Fruit fly (Drosophila melanogaster) Kc167 (cell line): Measurements from ENCODE around the gene senju.

Source experiments
- Myc ChIP-seq: fragments of >200 bp; optimal IDR thresholded peaks from 2 replicates; lab custom pipeline; 2017; ENCODE audit warnings: missing external identifiers
- Sin3A ChIP-seq: fragments of >200 bp; optimal IDR thresholded peaks from 2 replicates; lab custom pipeline; 2018; ENCODE audit warnings: missing external identifiers
- h ChIP-seq: fragments of >200 bp; optimal IDR thresholded peaks from 3 replicates; lab custom pipeline; 2018; ENCODE audit warnings: missing external identifiers
- insv ChIP-seq: fragments of >200 bp; optimal IDR thresholded peaks from 3 replicates; lab custom pipeline; 2018; ENCODE audit warnings: missing external identifiers
- psq ChIP-seq: fragments of >200 bp; optimal IDR thresholded peaks from 2 replicates; lab custom pipeline; 2017; ENCODE audit warnings: missing external identifiers
- ttk ChIP-seq: sonication (Bioruptor generic); optimal IDR thresholded peaks from 2 replicates; lab custom pipeline; 2017; ENCODE audit warnings: missing external identifiers

senju gene

DNA sequence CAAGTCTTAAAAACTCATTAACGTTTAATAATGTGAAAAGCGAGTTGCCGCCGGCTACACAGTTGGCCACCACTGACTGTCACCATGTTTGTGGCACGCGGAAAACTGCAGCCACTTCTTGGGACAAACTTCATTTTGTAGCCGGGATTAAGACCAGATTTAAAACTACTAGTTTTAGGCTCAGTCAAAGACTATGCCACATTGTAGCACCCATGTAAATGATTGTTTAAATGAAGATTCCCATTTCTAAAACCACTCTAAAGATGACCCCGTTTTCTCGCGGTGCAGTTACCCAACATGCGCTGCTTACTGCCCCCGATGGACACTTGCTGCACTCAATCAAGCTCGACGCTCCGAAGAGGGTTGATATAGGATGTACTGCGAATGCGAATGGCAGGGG, 37.7 kb downstream of the senju start:
- no peak for TF ChIP-seq Sin3A (lab: Kevin White, UChicago)
- TF ChIP-seq psq (lab: Kevin White, UChicago), result no peak
- TF ChIP-seq insv (lab: Kevin White, UChicago), result no peak
- TF ChIP-seq ttk, result no peak
- TF ChIP-seq Myc (lab: Kevin White, UChicago), result no peak
- no peak for TF ChIP-seq h (lab: Kevin White, UChicago)

DNA sequence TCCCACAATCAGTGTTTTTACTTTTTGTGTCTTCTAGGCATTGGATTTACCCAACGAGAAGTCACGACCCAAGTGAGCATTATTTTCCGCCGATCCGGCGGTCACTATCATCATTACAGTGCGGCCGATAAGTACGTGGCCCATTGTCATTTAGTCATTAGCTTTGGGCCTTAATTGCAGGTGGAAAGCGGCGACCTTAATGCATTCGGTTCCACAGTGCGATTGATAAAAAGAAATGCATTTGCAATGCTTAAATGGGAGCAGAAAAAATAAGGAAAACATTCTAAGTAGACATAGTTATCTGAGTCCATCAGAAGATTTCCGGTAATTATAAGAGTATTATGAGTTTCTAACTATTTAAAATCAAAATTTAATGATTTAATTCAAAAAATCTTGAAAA, 39.5 kb downstream of the senju start:
- no peak for TF ChIP-seq Sin3A (lab: Kevin White, UChicago)
- TF ChIP-seq h (lab: Kevin White, UChicago), result no peak
- TF ChIP-seq insv (lab: Kevin White, UChicago), result no peak
- TF ChIP-seq psq (lab: Kevin White, UChicago), result no peak
- TF ChIP-seq ttk, result no peak
- no peak for TF ChIP-seq Myc (lab: Kevin White, UChicago)

DNA sequence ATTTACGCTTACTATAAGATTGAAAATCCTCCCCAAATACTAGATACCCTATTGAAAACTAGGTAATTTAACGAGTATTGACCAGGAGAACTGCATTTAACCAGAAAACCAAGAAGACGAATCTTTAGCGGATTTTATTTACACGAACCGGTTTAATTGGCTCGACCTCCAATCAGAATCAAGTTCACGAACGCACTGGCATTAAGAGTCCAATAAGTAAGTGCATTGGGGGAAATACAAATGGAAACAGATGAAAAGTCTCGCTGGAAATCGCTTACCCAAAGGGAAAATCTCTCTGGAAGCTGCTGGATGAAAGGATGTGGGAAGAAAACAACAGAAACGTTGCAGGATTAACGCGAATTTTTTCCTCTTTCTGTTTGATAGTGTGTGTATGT, 40.0 kb downstream of the senju start:
- TF ChIP-seq Myc (lab: Kevin White, UChicago) (no peak), ttk (no peak), psq (lab: Kevin White, UChicago) (no peak), insv (lab: Kevin White, UChicago) (no peak), Sin3A (lab: Kevin White, UChicago) (no peak), h (lab: Kevin White, UChicago) (no peak)

DNA sequence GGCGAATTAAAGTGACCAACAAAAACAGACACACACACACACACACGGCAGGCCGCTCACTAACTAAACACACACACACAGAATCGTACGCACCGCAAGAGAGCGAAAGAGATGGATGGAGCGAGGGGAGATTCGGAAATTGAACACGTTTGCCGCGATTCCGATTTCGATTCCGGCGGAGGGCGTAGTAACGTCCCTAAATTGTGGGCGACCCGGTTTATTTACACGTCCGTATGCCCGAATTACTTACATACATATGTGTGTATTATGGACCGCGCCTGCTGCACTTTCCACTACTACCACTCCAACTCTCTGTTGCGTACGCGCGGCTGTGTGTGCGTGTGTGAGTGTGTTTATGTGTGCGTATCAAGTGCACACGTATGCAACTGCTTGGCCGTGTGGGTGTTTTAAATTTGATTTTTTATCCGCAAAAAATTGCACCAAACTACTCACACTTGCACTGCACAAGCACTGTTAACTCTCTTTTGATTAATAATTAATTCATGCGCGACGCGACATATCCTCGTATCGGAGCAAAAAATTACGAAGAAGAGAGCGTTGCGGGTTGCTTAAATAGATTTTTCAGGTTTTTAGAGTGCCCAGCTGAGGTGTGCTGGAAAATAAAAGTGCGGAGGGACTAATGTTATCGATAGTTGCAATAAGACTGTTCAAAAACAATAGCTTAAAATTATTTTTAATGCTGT, 40.5 kb downstream of the senju start, which contains the start of gene Pgant5:
TSS of gene Pgant5 (minus strand) at position 601 of the 704 bp plus-strand sequence.
- TF ChIP-seq h (lab: Kevin White, UChicago) (no peak), Sin3A (lab: Kevin White, UChicago) (no peak), psq (lab: Kevin White, UChicago) (no peak), ttk (no peak), Myc (lab: Kevin White, UChicago) (no peak), insv (lab: Kevin White, UChicago) (no peak)

DNA sequence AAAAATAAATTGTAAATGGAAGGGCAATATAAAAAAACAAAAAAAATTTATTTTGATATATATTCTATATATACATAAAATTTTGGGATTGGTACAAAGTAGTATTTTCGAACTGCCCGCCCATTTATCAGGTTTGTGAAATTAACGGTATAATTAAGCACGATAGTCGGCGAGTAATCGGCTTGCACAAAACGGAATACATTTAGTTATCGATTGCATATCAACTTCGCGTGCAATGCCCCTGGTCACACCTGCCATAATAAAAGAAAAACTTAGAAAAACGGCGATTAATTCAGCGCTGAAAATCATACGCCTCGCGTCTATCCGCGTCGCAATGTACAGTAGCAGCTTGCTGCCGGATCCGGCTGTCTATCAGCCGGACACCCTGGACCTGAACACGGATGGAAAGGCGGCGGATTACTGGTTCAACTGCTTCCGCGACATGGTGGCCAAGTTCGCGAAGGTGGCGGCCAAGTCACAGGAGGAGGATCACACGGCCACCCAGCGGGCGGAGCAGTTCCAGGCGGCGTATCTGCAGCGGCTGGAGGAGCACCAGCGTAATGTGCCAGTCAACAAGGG, 41.2 kb downstream of the senju start, which contains the start of gene CG5828:
TSS of gene CG5828 (plus strand) at position 205 of the 579 bp plus-strand sequence.
- no peak for TF ChIP-seq ttk

DNA sequence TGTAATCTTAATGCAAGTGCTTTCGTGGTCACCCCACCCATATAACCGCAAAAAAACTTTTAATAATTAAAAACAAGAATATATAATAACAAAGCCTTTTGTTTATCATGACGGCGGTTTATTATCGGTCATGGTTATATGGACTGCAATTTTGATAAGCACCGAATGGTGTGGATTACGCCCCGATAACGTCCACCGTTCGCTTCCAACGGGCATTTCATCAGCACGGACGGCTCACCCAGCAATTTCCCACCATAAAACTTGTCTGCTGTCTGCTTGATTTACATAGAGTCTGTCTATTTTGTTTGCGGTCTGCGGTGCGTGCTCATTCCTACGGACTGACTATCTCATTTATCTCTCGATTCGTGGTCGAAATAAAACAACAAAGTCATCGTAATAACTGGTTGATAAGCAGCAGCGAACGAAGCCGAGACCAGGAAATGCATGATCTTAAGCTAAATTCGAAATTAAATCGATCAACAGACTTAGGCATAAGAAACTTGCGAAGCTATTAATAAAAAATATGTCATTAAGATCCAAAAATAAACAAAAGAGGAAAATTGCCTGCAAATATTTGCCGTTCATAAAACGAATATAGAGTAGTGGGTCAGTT, 42.8 kb downstream of the senju start:
- TF ChIP-seq Myc (lab: Kevin White, UChicago) (no peak), ttk (no peak), psq (lab: Kevin White, UChicago) (no peak), insv (lab: Kevin White, UChicago) (no peak), Sin3A (lab: Kevin White, UChicago) (no peak), h (lab: Kevin White, UChicago) (no peak)

DNA sequence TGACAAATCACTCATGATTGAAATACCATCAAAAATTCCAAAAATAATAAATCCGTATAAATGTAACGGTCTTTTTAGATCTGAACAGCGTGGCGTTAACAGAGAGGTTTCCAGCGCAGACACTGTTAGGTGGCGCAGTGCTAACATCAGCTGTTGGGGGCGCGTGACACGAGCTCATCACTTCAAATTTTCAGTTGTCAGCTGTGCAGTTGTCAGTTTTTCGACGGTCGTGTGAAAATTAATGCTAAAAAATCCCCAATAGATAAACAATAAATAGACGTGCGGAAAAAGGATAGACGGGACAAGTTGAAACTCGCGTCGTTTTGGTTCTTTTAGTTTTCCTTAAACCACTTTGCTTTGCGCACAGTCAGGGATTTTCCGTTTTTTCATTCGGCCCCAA, 43.6 kb downstream of the senju start, which contains the start of gene CG4230:
TSS of gene CG4230 (plus strand) at position 6 of the 400 bp plus-strand sequence.
- no peak for TF ChIP-seq Sin3A (lab: Kevin White, UChicago)
- TF ChIP-seq insv (lab: Kevin White, UChicago), result no peak
- TF ChIP-seq h (lab: Kevin White, UChicago), result no peak
- no peak for TF ChIP-seq ttk
- TF ChIP-seq Myc (lab: Kevin White, UChicago), result no peak
- no peak for TF ChIP-seq psq (lab: Kevin White, UChicago)

DNA sequence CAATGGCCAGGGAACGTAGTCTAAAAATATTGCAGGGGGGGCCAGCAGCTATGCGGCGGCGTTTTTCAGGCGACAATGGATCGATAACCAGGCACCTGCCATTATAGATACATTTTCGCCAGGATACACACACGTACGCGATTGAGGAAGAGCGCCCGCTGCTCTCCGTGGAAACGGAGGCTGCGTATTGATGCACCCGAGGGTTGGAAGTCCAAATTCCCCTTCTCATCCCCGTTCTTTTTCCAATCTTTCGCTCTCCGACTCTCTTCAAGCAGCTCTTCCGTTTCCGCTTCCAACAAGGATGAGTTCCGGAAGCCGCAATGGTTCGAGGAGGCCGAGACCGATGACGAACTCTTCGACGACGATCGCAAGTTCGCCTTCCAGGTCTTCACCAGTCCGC, 44.1 kb downstream of the senju start:
- TF ChIP-seq psq (lab: Kevin White, UChicago) (no peak), Myc (lab: Kevin White, UChicago) (no peak), insv (lab: Kevin White, UChicago) (no peak), Sin3A (lab: Kevin White, UChicago) (no peak), h (lab: Kevin White, UChicago) (no peak), ttk (no peak)

DNA sequence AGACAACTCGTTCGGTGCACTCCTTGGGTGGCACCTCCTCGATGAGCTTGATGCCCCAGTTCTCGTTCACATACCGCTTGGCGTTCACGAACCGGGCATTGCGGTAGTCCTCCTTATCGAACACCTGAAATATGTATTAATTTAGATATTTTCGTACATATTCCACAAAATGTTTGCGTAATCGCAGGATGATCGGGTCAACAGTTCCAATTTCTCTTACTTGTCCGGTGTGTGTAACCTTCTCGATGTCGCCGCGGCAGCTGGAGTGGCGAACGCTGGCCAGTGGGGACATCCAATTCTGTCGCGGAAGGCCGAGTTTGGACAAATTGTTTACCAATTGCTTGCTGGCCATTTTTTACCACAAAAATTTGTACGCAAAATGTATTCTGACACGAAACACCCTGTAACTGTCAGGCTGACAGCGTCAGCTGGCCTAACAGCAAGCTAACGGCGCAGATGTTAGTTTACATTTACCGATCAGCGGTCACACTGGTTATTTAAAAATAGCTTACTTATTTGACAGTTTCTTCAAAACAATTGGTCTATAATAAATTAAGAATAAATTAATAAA, 47.2 kb downstream of the senju start, which contains the start of gene ND-13A:
TSS of gene ND-13A (minus strand) at position 499 of the 571 bp plus-strand sequence.
- TF ChIP-seq h (lab: Kevin White, UChicago), result no peak
- no peak for TF ChIP-seq ttk
- TF ChIP-seq insv (lab: Kevin White, UChicago), result no peak
- TF ChIP-seq Myc (lab: Kevin White, UChicago), result no peak
- no peak for TF ChIP-seq Sin3A (lab: Kevin White, UChicago)
- TF ChIP-seq psq (lab: Kevin White, UChicago), result no peak

DNA sequence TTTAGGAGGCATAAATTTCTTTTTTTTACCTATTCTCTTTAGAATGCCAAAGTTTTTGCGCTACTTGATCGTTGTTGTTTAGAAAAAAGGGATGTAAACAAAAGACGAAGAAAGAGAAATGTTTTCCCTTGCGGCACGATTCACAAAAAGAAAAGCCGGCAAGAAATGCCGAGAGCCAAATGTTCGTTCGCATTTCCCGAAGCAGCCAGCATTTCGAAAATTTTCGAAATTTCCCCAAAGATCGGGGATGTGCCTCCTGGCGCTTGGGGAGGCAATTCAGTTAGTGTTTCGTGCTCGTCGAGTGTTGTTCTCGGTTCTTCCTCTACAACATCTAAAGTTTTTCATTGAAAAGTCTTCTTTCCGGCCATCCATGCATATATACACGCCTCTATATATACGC, 47.9 kb downstream of the senju start, which contains the start of gene Msp300:
TSS of gene Msp300 (plus strand) at position 301 of the 400 bp plus-strand sequence.
- TF ChIP-seq ttk (no peak), Sin3A (lab: Kevin White, UChicago) (no peak), Myc (lab: Kevin White, UChicago) (no peak), insv (lab: Kevin White, UChicago) (no peak), h (lab: Kevin White, UChicago) (no peak), psq (lab: Kevin White, UChicago) (no peak)

DNA sequence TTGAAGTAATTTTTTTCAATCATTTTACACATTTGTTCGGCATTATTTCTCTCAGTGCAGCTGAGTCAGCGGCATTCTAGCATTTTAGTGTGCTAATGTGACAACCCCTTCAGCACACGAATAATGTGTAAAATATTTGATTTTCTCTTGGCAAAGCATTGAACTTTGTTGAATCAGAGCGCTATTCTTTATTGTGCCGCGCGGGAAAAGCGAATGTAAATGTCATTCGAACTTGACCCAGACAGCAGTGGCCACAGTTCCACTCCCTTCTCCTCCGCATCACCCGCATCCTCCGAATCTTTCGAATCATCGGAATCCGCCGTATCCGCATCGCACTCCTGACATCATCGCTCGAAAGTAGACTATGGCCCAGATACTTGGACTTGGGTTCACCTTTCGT, 51.1 kb downstream of the senju start:
- no peak for TF ChIP-seq ttk
